Fruit fly (Drosophila melanogaster) whole organism, wandering third instar larva: ENCODE data around the gene Pex7.

Experiments
- Abd-B ChIP-seq: fragments of >200 bp; optimal IDR thresholded peaks from 2 replicates; lab custom pipeline; 2017; ENCODE audit warnings: missing biosample characterization, missing genetic modification characterization
- CG9705 ChIP-seq: fragments of 200-800 bp; sonication (Bioruptor generic); optimal IDR thresholded peaks from 2 replicates; lab custom pipeline; 2018; ENCODE audit warnings: missing biosample characterization, mild to moderate bottlenecking, missing genetic modification characterization
- CrebA ChIP-seq: fragments of 200-800 bp; sonication (Bioruptor generic); optimal IDR thresholded peaks from 2 replicates; lab custom pipeline; 2016; ENCODE audit warnings: missing biosample characterization, mild to moderate bottlenecking, missing genetic modification characterization, borderline replicate concordance
- Dfd ChIP-seq: fragments of >200 bp; optimal IDR thresholded peaks from 2 replicates; lab custom pipeline; 2017; ENCODE audit warnings: missing biosample characterization, missing genetic modification characterization
- HLH106 ChIP-seq: fragments of 200-800 bp; optimal IDR thresholded peaks from 3 replicates; lab custom pipeline; 2019; ENCODE audit warnings: missing biosample characterization, mild to moderate bottlenecking, missing genetic modification characterization, moderate library complexity
- Hnf4 ChIP-seq: fragments of 200-800 bp; sonication (Bioruptor generic); optimal IDR thresholded peaks from 2 replicates; lab custom pipeline; 2016; ENCODE audit warnings: missing biosample characterization, mild to moderate bottlenecking, missing genetic modification characterization
- Hr78 ChIP-seq: fragments of >200 bp; optimal IDR thresholded peaks from 2 replicates; lab custom pipeline; 2017; ENCODE audit warnings: missing biosample characterization, missing genetic modification characterization
- Hr83 ChIP-seq: fragments of 200-300 bp; sonication (Bioruptor generic); optimal IDR thresholded peaks from 2 replicates; lab custom pipeline; 2016; ENCODE audit warnings: missing biosample characterization, mild to moderate bottlenecking, missing genetic modification characterization, moderate library complexity; ENCODE audit not compliant: poor library complexity, severe bottlenecking
- Jra ChIP-seq: sonication (Bioruptor generic); optimal IDR thresholded peaks from 2 replicates; lab custom pipeline; 2016; ENCODE audit warnings: missing biosample characterization, missing genetic modification characterization
- Mio ChIP-seq: sonication (Bioruptor generic); optimal IDR thresholded peaks from 2 replicates; lab custom pipeline; 2016; ENCODE audit warnings: missing biosample characterization, missing genetic modification characterization
- N ChIP-seq: fragments of >200 bp; optimal IDR thresholded peaks from 2 replicates; lab custom pipeline; 2018; ENCODE audit warnings: missing biosample characterization, missing external identifiers, missing genetic modification characterization
- OdsH ChIP-seq: fragments of 200-800 bp; sonication (Bioruptor generic); optimal IDR thresholded peaks from 2 replicates; lab custom pipeline; 2016; ENCODE audit warnings: missing biosample characterization, mild to moderate bottlenecking, missing genetic modification characterization
- Rel ChIP-seq, 2 experiments: fragments of 200-800 bp; sonication (Bioruptor generic) in 1 of 2; optimal IDR thresholded peaks; 2 replicates in 1 of 2; 3 replicates in 1 of 2; lab custom pipeline; 2016 to 2019; ENCODE audit warnings: mild to moderate bottlenecking in 2 of 2, missing biosample characterization in 2 of 2, missing genetic modification characterization in 2 of 2, moderate library complexity in 1 of 2
- Vsx2 ChIP-seq: fragments of 200-300, 225-300 bp; sonication (Bioruptor generic); optimal IDR thresholded peaks from 2 replicates; lab custom pipeline; 2018; ENCODE audit warnings: missing biosample characterization, missing genetic modification characterization; ENCODE audit not compliant: partially characterized antibody
- br ChIP-seq: fragments of 200-800 bp; sonication (Bioruptor generic); optimal IDR thresholded peaks from 2 replicates; lab custom pipeline; 2016; ENCODE audit warnings: missing biosample characterization, missing genetic modification characterization
- dl ChIP-seq, 2 experiments: fragments of 175-275, 200-275 bp in 1 of 2; fragments of 200-275 bp in 1 of 2; sonication (Bioruptor generic); optimal IDR thresholded peaks; lab custom pipeline; 2018; ENCODE audit warnings: mild to moderate bottlenecking in 2 of 2, missing biosample characterization in 2 of 2, missing genetic modification characterization in 2 of 2, moderate library complexity in 2 of 2; ENCODE audit not compliant: partially characterized antibody in 2 of 2, insufficient read depth in 1 of 2
- dmrt93B ChIP-seq: fragments of 200-800 bp; sonication (Bioruptor generic); optimal IDR thresholded peaks from 2 replicates; lab custom pipeline; 2018; ENCODE audit warnings: missing biosample characterization, mild to moderate bottlenecking, missing genetic modification characterization
- foxo ChIP-seq, 2 experiments: fragments of 200-800 bp; sonication (Bioruptor generic); optimal IDR thresholded peaks; 2 replicates in 1 of 2; 3 replicates in 1 of 2; lab custom pipeline; 2016 to 2017; ENCODE audit warnings: missing biosample characterization in 2 of 2, missing genetic modification characterization in 2 of 2
- h ChIP-seq: fragments of 200-800 bp; sonication (Bioruptor generic); optimal IDR thresholded peaks from 3 replicates; lab custom pipeline; 2016; ENCODE audit warnings: missing biosample characterization, mild to moderate bottlenecking, missing genetic modification characterization
- jim ChIP-seq: fragments of 175-275, 200-325 bp; sonication (Bioruptor generic); optimal IDR thresholded peaks from 2 replicates; lab custom pipeline; 2016; ENCODE audit warnings: missing biosample characterization, mild to moderate bottlenecking, missing genetic modification characterization
- lola ChIP-seq: fragments of >200 bp; optimal IDR thresholded peaks from 2 replicates; lab custom pipeline; 2017; ENCODE audit warnings: missing biosample characterization, missing genetic modification characterization
- sv ChIP-seq: fragments of 200-800 bp; sonication (Bioruptor generic); optimal IDR thresholded peaks from 3 replicates; lab custom pipeline; 2016; ENCODE audit warnings: missing biosample characterization, missing genetic modification characterization
- tai ChIP-seq: sonication (Bioruptor generic); optimal IDR thresholded peaks from 2 replicates; lab custom pipeline; 2016; ENCODE audit warnings: missing biosample characterization, missing genetic modification characterization
- usp ChIP-seq: fragments of >200 bp; optimal IDR thresholded peaks from 2 replicates; lab custom pipeline; 2017; ENCODE audit warnings: missing biosample characterization, missing genetic modification characterization

Gene Pex7

DNA sequence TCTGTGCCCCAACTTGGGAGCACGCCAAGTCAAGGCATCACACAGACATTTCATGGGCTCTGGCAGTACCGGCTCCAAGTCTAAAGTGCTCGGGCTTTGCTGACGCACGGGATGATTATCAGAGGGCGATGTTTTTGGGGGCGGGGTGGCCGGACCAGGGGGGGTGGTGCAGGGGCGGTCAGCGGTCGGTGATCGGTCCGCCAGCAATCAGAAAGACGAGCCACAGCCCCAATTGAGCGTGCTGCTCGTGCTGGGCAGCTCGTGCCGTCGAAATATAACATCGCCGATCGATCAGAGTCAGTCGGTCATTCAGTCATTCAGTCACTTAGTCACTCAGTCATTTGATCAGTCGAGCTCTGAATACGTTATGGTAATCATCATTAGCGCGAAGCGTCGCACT lies 50.9 kb downstream of the Pex7 start:
- no peak for TF ChIP-seq Rel (GFP tag; optimal IDR thresholded peaks at IDR 0.05; lab: Kevin White, UChicago)
- peak; percentile 64 for TF ChIP-seq Rel (tag; optimal IDR thresholded peaks at IDR 0.05; lab: Kevin White, UChicago)
- peak; percentile 98 for TF ChIP-seq Dfd
- TF ChIP-seq Abd-B (GFP tag; lab: Kevin White, UChicago), result no peak
- peak; percentile 4 for TF ChIP-seq HLH106 (tag; lab: Kevin White, UChicago)

DNA sequence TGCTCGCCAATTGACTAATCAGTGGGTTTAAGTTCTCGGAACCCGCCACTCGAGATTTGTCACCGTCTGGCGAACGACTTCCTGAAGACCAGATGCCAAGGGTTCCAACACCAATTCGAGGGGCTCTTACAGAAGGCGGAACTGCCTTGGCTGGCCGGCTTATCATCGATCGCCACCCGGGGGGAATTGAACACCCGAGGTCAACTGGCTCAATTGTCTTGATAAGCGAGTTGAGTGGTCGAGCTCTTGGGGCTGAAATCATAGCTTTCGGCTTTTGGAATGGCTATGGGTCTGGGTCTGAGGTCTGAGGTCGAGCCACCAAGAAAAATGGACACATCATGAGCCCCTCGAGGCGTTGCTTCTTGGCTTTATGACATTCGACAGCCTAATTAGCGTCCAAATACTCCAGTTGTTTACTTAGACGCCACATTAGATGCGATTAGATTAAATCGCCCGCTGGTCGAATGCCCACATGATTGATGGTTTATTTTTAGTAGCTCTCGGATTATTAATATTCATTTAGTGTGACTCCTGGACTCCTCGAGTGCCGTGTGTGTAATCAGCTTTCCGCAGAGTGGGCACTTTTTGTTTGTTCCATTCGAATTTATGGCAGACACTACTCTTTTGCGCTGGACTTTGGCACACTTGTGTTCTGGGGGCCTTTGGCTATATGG lies 51.7 kb downstream of the Pex7 start:
- TF ChIP-seq h (GFP tag; lab: Kevin White, UChicago) (no peak), Vsx2 (GFP tag; lab: Kevin White, UChicago) (peak; percentile 21), Rel (GFP tag; optimal IDR thresholded peaks at IDR 0.05; lab: Kevin White, UChicago) (no peak), Rel (tag; optimal IDR thresholded peaks at IDR 0.05; lab: Kevin White, UChicago) (peak; percentile 28), Hnf4 (GFP tag; lab: Kevin White, UChicago) (peak; percentile 46), sv (GFP tag; lab: Kevin White, UChicago) (no peak)

DNA sequence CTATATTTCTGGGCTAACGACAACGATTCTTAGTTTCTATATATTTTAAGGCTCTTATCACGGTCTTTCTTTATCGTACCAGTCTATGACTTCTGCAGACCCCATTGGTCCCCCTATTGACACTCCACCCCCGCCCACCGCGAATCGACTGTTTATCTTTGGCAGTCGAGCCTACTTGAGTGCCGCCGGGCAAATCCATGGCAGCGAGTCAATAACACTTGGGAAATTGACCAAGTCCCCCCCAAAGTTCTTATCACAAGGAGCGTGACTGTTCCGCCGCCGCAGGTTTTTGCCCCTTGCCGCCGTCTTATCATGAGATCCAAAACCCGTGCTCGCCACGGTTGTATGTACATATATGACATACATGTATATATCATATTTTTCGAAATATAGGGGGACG lies 52.7 kb downstream of the Pex7 start:
- peak; percentile 27 for TF ChIP-seq Jra (GFP tag; lab: Kevin White, UChicago)
- TF ChIP-seq HLH106 (tag; lab: Kevin White, UChicago), result peak; percentile 26
- TF ChIP-seq h (GFP tag; lab: Kevin White, UChicago), result peak; percentile 94
- no peak for TF ChIP-seq jim (GFP tag; lab: Kevin White, UChicago)
- TF ChIP-seq CrebA (GFP tag; lab: Kevin White, UChicago), result peak; percentile 14
- no peak for TF ChIP-seq Mio (GFP tag; lab: Kevin White, UChicago)
- TF ChIP-seq Hr83 (GFP tag; lab: Kevin White, UChicago), result peak; percentile 75
- TF ChIP-seq tai (GFP tag; lab: Kevin White, UChicago), result peak; percentile 64
- no peak for TF ChIP-seq Rel (GFP tag; optimal IDR thresholded peaks at IDR 0.05; lab: Kevin White, UChicago)
- TF ChIP-seq Rel (tag; optimal IDR thresholded peaks at IDR 0.05; lab: Kevin White, UChicago), result peak; percentile 83
- peak; percentile 35 for TF ChIP-seq br (GFP tag; lab: Kevin White, UChicago)
- no peak for TF ChIP-seq N (GFP tag; lab: Kevin White, UChicago)
- peak in 1 of 2 experiments; percentile 24 for TF ChIP-seq foxo (GFP tag; optimal IDR thresholded peaks at IDR 0.05; lab: Kevin White, UChicago)

- TF ChIP-seq Hr83 (GFP tag; lab: Kevin White, UChicago), result peak; percentile 66
- no peak for TF ChIP-seq dmrt93B (GFP tag; lab: Kevin White, UChicago)
- TF ChIP-seq CG9705 (GFP tag; lab: Kevin White, UChicago), result no peak
- no peak for TF ChIP-seq Mio (GFP tag; lab: Kevin White, UChicago)
- no peak for TF ChIP-seq usp (GFP tag; lab: Kevin White, UChicago)
- no peak for TF ChIP-seq dl (GFP tag; optimal IDR thresholded peaks at IDR 0.05; lab: Kevin White, UChicago; ENCODE audit: insufficient read depth in 1 of 2, partially characterized antibody in 2 of 2)
- no peak for TF ChIP-seq Hr78 (GFP tag; lab: Kevin White, UChicago)
- no peak for TF ChIP-seq lola
- TF ChIP-seq foxo (GFP tag; optimal IDR thresholded peaks at IDR 0.05; lab: Kevin White, UChicago), result no peak
- peak; percentile 80 for TF ChIP-seq h (GFP tag; lab: Kevin White, UChicago)
- no peak for TF ChIP-seq Abd-B (GFP tag; lab: Kevin White, UChicago)
- TF ChIP-seq Rel (GFP tag; optimal IDR thresholded peaks at IDR 0.05; lab: Kevin White, UChicago), result no peak
- peak; percentile 78 for TF ChIP-seq Rel (tag; optimal IDR thresholded peaks at IDR 0.05; lab: Kevin White, UChicago)
- no peak for TF ChIP-seq OdsH (GFP tag; lab: Kevin White, UChicago)
- TF ChIP-seq, all 38 proteins: peak for 3
Observed at dm6 chr3L:8700054-8700642, 53.2 kb downstream of the Pex7 start.
